Fruit fly (Drosophila melanogaster): Measurements from ENCODE around the gene dachs.

dm6 chr2L:8419382-8419940 is 47.2 kb upstream of the dachs start:
- TF ChIP-seq CTCF (optimal IDR thresholded peaks at IDR 0.05) (no peak), CG8478 (optimal IDR thresholded peaks at IDR 0.05) (no peak)
